Worm (Caenorhabditis elegans): Measurements from ENCODE around the gene tgt-1.

DNA sequence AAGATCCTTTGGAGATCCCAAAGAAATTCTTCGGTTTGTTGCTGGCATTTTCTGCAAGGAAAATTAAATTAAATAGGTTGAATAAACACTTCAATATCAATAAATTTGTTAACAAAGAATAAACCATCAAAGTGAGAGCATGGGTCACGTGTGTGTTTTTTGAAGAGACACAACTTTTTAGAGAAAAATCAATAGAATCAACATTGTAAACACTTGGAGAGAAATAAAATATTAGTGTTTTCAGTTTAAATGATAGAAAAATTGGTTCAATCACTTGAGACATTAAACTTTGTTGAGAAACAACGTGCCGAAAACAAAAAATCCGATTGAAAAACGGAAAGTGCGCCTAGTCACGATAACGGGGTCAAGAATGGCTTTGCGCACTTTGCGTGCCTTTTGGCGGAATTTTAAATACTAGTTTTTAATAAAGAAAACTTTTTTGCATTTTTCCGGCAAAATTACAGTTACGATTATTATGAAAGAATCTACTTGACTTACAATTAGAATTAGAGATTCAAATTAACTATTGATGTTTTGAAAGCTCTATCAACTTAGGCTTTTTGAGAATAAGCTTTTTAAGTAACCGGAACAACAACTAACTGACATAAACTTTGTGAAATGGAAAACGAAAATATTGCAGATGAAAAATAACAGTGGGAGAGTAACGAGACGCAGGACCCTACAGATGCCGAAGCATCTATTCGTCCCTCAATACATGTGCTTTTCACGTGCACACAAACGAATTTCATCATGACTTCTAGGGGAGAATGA is 2.1 kb upstream of the tgt-1 start, which contains the start of gene ZK829.7:
- peak; percentile 34 for TF ChIP-seq snpc-4 (tag; optimal IDR thresholded peaks at IDR 0.05)
- TF ChIP-seq nhr-129 (tag; optimal IDR thresholded peaks at IDR 0.05), result peak; percentile 51
- no peak for TF ChIP-seq ztf-11 (tag; optimal IDR thresholded peaks at IDR 0.05)
- TF ChIP-seq elt-1 (tag; optimal IDR thresholded peaks at IDR 0.05), result no peak
- no peak for TF ChIP-seq ama-1 (optimal IDR thresholded peaks at IDR 0.05)
- no peak for TF ChIP-seq ceh-82 (tag; optimal IDR thresholded peaks at IDR 0.05)
- TF ChIP-seq gmeb-1 (tag; optimal IDR thresholded peaks at IDR 0.05), result peak; percentile 98
- peak in 1 of 2 experiments; percentile 11 for TF ChIP-seq mdl-1 (tag; optimal IDR thresholded peaks at IDR 0.05)
- no peak for TF ChIP-seq mbf-1 (tag; optimal IDR thresholded peaks at IDR 0.05)
- no peak for TF ChIP-seq dmd-4 (tag; optimal IDR thresholded peaks at IDR 0.05)
- peak; percentile 20 for TF ChIP-seq nhr-77 (tag; optimal IDR thresholded peaks at IDR 0.05)
- TF ChIP-seq Y55F3AM.14 (GFP tag; optimal IDR thresholded peaks at IDR 0.05), result no peak
- TF ChIP-seq ztf-1 (GFP tag; conservative IDR thresholded peaks at IDR 0.05), result no peak
